Worm (Caenorhabditis elegans) whole organism, midembryonic: Measurements from ENCODE around the gene srbc-56.
"Not testable (repeated sequence)": the region's sequence is repeated elsewhere in the genome, so short reads cannot be mapped to it uniquely, and the experiment has no call there.

Experiments
- T22C8.4 ChIP-seq: fragments of 200-800 bp; sonication (Bioruptor generic); IDR thresholded peaks from 2 replicates; pipeline ENCODE4 v1.3.6; 2022; ENCODE audit warnings: missing genetic modification characterization, missing compliant biosample characterization
- cog-1 ChIP-seq: sonication (generic microtip); optimal IDR thresholded peaks from 2 replicates; lab custom pipeline; 2016; ENCODE audit warnings: missing genetic modification characterization, missing compliant biosample characterization
- flt-1 ChIP-seq: fragments of 200-800 bp; sonication (Bioruptor generic); IDR thresholded peaks from 2 replicates; pipeline ENCODE4 v1.3.6; 2022; ENCODE audit warnings: missing genetic modification characterization, missing compliant biosample characterization
- klf-2 ChIP-seq: fragments of 200-800 bp; sonication (Bioruptor generic); conservative IDR thresholded peaks from 2 replicates; pipeline ENCODE4 v1.3.6; 2022; ENCODE audit warnings: missing genetic modification reagents, missing genetic modification characterization, missing compliant biosample characterization
- med-1 ChIP-seq: sonication (generic microtip); optimal IDR thresholded peaks from 2 replicates; lab custom pipeline; 2017; ENCODE audit warnings: missing genetic modification characterization, mild to moderate bottlenecking, missing compliant biosample characterization, antibody characterized with exemption, missing genetic modification reagents; ENCODE audit not compliant: insufficient read depth
- ref-1 ChIP-seq: fragments of 200-800 bp; sonication (Bioruptor generic); conservative IDR thresholded peaks from 2 replicates; pipeline ENCODE4 v1.3.6; 2022; ENCODE audit warnings: missing genetic modification reagents, missing genetic modification characterization, missing compliant biosample characterization
- tab-1 ChIP-seq: fragments of 200-800 bp; sonication (Bioruptor generic); IDR thresholded peaks from 2 replicates; pipeline ENCODE4 v1.3.6; 2022; ENCODE audit warnings: missing genetic modification characterization, missing compliant biosample characterization
- ztf-23 ChIP-seq: fragments of 200-800 bp; sonication (Bioruptor generic); IDR thresholded peaks from 2 replicates; pipeline ENCODE4 v1.3.6; 2022; ENCODE audit warnings: missing genetic modification reagents, missing genetic modification characterization, missing compliant biosample characterization
- ztf-29 ChIP-seq: fragments of 200-800 bp; sonication (Bioruptor generic); IDR thresholded peaks from 2 replicates; pipeline ENCODE4 v1.3.6; 2022; ENCODE audit warnings: missing genetic modification reagents, missing genetic modification characterization, missing compliant biosample characterization

DNA sequence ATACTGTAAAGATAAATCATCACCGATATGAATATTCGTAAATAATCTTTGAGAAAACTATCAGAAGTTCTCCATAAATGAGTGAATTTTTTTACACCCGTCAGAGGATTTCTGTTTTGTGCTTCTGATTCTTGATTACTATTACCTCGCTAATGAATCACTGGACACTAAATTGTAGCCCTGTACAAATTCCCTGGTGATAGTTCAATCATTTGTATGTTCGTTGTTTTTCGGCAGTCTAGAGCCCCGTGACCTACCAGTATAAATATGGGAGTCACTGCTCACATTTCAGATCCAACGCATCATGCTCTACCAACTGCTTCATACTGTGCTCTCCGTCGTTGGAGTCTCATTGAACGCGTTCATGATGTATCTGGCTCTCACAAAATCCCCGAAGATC is 28.4 kb downstream of the srbc-56 start, which contains the start of gene srd-27:
- TF ChIP-seq med-1 (GFP tag; lab: Kevin White, UChicago); flt-1; cog-1 (tag; lab: Kevin White, UChicago); klf-2 (GFP tag; lab: Robert Waterston, UW); ztf-29 (GFP tag; lab: Robert Waterston, UW); tab-1 (GFP tag; lab: Robert Waterston, UW); ztf-23 (GFP tag; lab: Robert Waterston, UW); ref-1; T22C8.4 (GFP tag; lab: Robert Waterston, UW): not testable (repeated sequence)
